Fruit fly (Drosophila melanogaster) whole organism, pupa: ENCODE data around the gene Dscam2.

ENCODE experiments used
- CG10348 ChIP-seq: fragments of 200-800 bp; sonication (Bioruptor generic); IDR thresholded peaks from 2 replicates; pipeline ENCODE4 v1.3.6; 2022; ENCODE audit warnings: missing biosample characterization, missing genetic modification characterization
- CG12605 ChIP-seq: fragments of 200-800 bp; sonication (Bioruptor generic); IDR thresholded peaks from 2 replicates; pipeline ENCODE4 v1.3.6; 2022; ENCODE audit warnings: missing biosample characterization, missing genetic modification characterization
- CG13204 ChIP-seq: fragments of 200-800 bp; sonication (Bioruptor generic); optimal IDR thresholded peaks from 2 replicates; lab custom pipeline; 2018; ENCODE audit warnings: missing biosample characterization, mild to moderate bottlenecking, missing genetic modification characterization, moderate library complexity
- CG14655 ChIP-seq: fragments of 200-800 bp; sonication (Bioruptor generic); optimal IDR thresholded peaks from 3 replicates; lab custom pipeline; 2017; ENCODE audit warnings: mild to moderate bottlenecking, missing biosample characterization, missing genetic modification reagents, missing genetic modification characterization
- CG15710 ChIP-seq: fragments of 200-800 bp; sonication (Bioruptor generic); optimal IDR thresholded peaks from 2 replicates; lab custom pipeline; 2018; ENCODE audit warnings: missing biosample characterization, mild to moderate bottlenecking, missing genetic modification characterization, moderate library complexity
- CG32121 ChIP-seq: fragments of 200-800 bp; sonication (Bioruptor generic); IDR thresholded peaks from 2 replicates; pipeline ENCODE4 v1.3.6; 2022; ENCODE audit warnings: missing biosample characterization, missing genetic modification characterization
- D1 ChIP-seq: fragments of 200-800 bp; sonication (Bioruptor generic); optimal IDR thresholded peaks from 2 replicates; lab custom pipeline; 2018; ENCODE audit warnings: missing biosample characterization, mild to moderate bottlenecking, missing genetic modification characterization, moderate library complexity
- Pif1A ChIP-seq: fragments of 200-800 bp; sonication (Bioruptor generic); optimal IDR thresholded peaks from 3 replicates; lab custom pipeline; 2016; ENCODE audit warnings: missing biosample characterization, missing genetic modification characterization
- Pif1B ChIP-seq: fragments of 200-800 bp; sonication (Bioruptor generic); optimal IDR thresholded peaks from 3 replicates; lab custom pipeline; 2016; ENCODE audit warnings: missing biosample characterization, missing genetic modification characterization
- Snoo ChIP-seq: fragments of 200-800 bp; sonication (Bioruptor generic); optimal IDR thresholded peaks from 3 replicates; lab custom pipeline; 2017; ENCODE audit warnings: missing biosample characterization, mild to moderate bottlenecking, missing genetic modification characterization, inconsistent platforms
- fd96Ca ChIP-seq: fragments of 200-800 bp; sonication (Bioruptor generic); IDR thresholded peaks from 3 replicates; pipeline ENCODE4 v1.3.6; 2022; ENCODE audit warnings: missing biosample characterization, missing genetic modification characterization
- gl ChIP-seq: fragments of 200-800 bp; sonication (Bioruptor generic); optimal IDR thresholded peaks from 2 replicates; lab custom pipeline; 2018; ENCODE audit warnings: missing biosample characterization, mild to moderate bottlenecking, missing genetic modification characterization
- rn ChIP-seq: fragments of 200-800 bp; sonication (Bioruptor generic); IDR thresholded peaks from 2 replicates; pipeline ENCODE4 v1.3.6; 2022; ENCODE audit warnings: missing biosample characterization, missing genetic modification characterization

DNA sequence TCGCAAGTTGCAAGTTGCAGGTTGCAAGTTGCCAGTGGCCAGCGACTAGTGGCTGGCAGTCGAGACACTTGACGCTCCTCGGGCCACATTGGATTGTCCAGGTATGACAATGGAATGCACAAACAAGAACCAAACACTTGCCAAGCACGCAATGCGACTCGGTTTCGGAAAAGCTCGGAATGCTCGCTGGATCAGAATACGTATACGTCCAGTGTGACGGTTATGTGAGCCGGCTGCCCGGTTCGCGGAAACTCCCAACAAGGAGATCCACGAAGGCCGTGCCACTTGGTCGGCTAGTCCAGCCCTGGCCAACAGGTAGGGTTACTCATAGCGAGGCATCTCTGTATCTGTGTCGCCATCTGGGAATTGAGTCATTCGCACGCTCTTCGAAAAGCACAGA, 53.1 kb downstream of the Dscam2 start:
- TF ChIP-seq CG15710 (tag; lab: Kevin White, UChicago) (no peak), CG14655 (GFP tag; lab: Kevin White, UChicago) (no peak), CG32121 (GFP tag; lab: Robert Waterston, UW) (no peak), D1 (tag; lab: Kevin White, UChicago) (no peak), Snoo (tag; lab: Kevin White, UChicago) (no peak), gl (tag; lab: Kevin White, UChicago) (no peak), Pif1B (GFP tag; lab: Kevin White, UChicago) (no peak), CG10348 (GFP tag; lab: Robert Waterston, UW) (no peak), CG13204 (GFP tag; lab: Kevin White, UChicago) (no peak), fd96Ca (0 out of 3 replicates have a peak, but pooled peaks have one; percentile 30), Pif1A (GFP tag; lab: Kevin White, UChicago) (no peak), rn (GFP tag; lab: Robert Waterston, UW) (no peak), CG12605 (GFP tag; lab: Robert Waterston, UW) (no peak)
